Fruit fly (Drosophila melanogaster) whole organism: ENCODE measurements around the gene ttm3.

ENCODE experiments used
- CG8478 ChIP-seq: fragments of >200 bp; optimal IDR thresholded peaks from 2 replicates; lab custom pipeline; 2018; ENCODE audit warnings: inconsistent platforms
- Dll ChIP-seq: fragments of >200 bp; optimal IDR thresholded peaks from 2 replicates; lab custom pipeline; 2017
- EcR ChIP-seq, 2 experiments: fragments of >200 bp; optimal IDR thresholded peaks; 2 replicates each; lab custom pipeline; 2017; ENCODE audit warnings: missing biosample characterization in 2 of 2, missing genetic modification characterization in 2 of 2, missing genetic modification reagents in 2 of 2
- pan ChIP-seq: fragments of >200 bp; optimal IDR thresholded peaks from 2 replicates; lab custom pipeline; 2017
- psq ChIP-seq: fragments of >200 bp; optimal IDR thresholded peaks from 2 replicates; lab custom pipeline; 2017
- usp ChIP-seq: fragments of >200 bp; optimal IDR thresholded peaks from 2 replicates; lab custom pipeline; 2017; ENCODE audit warnings: missing biosample characterization, missing genetic modification characterization, mixed read lengths

The ttm3 gene

dm6 chr2L:22079332-22079731 lies at the start of gene ttm3:
Gene ttm3 (plus strand): TSS chr2L:22079632.
- TF ChIP-seq EcR (GFP tag; optimal IDR thresholded peaks at IDR 0.05; lab: Kevin White, UChicago) (no peak), pan (lab: Kevin White, UChicago) (no peak), usp (no peak), Dll (lab: Kevin White, UChicago) (no peak), psq (lab: Kevin White, UChicago) (no peak), CG8478 (lab: Kevin White, UChicago) (no peak)

dm6 chr2L:22036877-22037276 lies 42.6 kb upstream of the ttm3 start:
- TF ChIP-seq usp (no peak), CG8478 (lab: Kevin White, UChicago) (no peak), Dll (lab: Kevin White, UChicago) (no peak), EcR (GFP tag; optimal IDR thresholded peaks at IDR 0.05; lab: Kevin White, UChicago) (no peak), psq (lab: Kevin White, UChicago) (no peak), pan (lab: Kevin White, UChicago) (no peak)

- TF ChIP-seq EcR (GFP tag; optimal IDR thresholded peaks at IDR 0.05; lab: Kevin White, UChicago) (no peak), usp (no peak), Dll (lab: Kevin White, UChicago) (no peak), pan (lab: Kevin White, UChicago) (no peak), CG8478 (lab: Kevin White, UChicago) (no peak), psq (lab: Kevin White, UChicago) (no peak)
Measured at dm6 chr2L:22037560-22037959, 41.9 kb upstream of the ttm3 start, which contains the start of gene Grl40a. Gene Grl40a (plus strand): TSS chr2L:22037860.

dm6 chr2L:22043777-22044176 lies 35.7 kb upstream of the ttm3 start, which contains the start of gene CG31601:
Gene CG31601 (minus strand): TSS chr2L:22043877.
- no peak for TF ChIP-seq psq (lab: Kevin White, UChicago)
- no peak for TF ChIP-seq usp
- TF ChIP-seq Dll (lab: Kevin White, UChicago) = no peak
- TF ChIP-seq CG8478 (lab: Kevin White, UChicago) = no peak
- no peak for TF ChIP-seq EcR (GFP tag; optimal IDR thresholded peaks at IDR 0.05; lab: Kevin White, UChicago)
- TF ChIP-seq pan (lab: Kevin White, UChicago) = no peak

DNA sequence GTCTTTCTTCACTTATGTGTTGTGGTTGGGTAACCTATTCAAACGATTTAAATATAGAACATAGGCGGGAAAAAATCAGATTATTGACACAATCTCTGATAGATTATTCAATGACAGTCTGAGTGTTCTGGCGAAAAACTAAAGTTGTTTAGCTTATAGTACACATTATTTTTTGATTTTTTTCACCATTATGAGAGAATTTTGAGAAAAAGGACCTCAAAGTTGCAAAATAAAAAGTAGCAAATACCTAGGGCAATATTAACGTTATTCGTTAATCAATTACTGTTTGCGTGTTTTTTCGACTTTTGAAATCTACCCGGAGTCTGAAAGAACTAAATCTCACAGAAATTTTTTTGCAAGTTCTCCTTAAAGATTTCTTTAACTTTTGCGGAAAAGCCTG lies 25.2 kb upstream of the ttm3 start, which contains the start of gene CG34173:
Gene CG34173 (minus strand): TSS at position 101 of the 400 bp plus-strand sequence.
- TF ChIP-seq psq (lab: Kevin White, UChicago) (no peak), pan (lab: Kevin White, UChicago) (no peak)

dm6 chr2L:22059852-22060251 lies 19.6 kb upstream of the ttm3 start:
- no peak for TF ChIP-seq Dll (lab: Kevin White, UChicago)

dm6 chr2L:22065243-22065642 lies 14.2 kb upstream of the ttm3 start, which contains the start of gene CG42597:
Gene CG42597 (minus strand): TSS chr2L:22065343.
- TF ChIP-seq psq (lab: Kevin White, UChicago) = no peak
- no peak for TF ChIP-seq Dll (lab: Kevin White, UChicago)
- no peak for TF ChIP-seq EcR (GFP tag; optimal IDR thresholded peaks at IDR 0.05; lab: Kevin White, UChicago)
- TF ChIP-seq usp = no peak
- no peak for TF ChIP-seq CG8478 (lab: Kevin White, UChicago)
- TF ChIP-seq pan (lab: Kevin White, UChicago) = no peak

- TF ChIP-seq Dll (lab: Kevin White, UChicago) (no peak), usp (no peak), EcR (GFP tag; optimal IDR thresholded peaks at IDR 0.05; lab: Kevin White, UChicago) (no peak), psq (lab: Kevin White, UChicago) (no peak), pan (lab: Kevin White, UChicago) (no peak)
Measured at dm6 chr2L:22070844-22071243, 8.6 kb upstream of the ttm3 start, which contains the start of gene tplus3a. Gene tplus3a (plus strand): TSS chr2L:22071144.

DNA sequence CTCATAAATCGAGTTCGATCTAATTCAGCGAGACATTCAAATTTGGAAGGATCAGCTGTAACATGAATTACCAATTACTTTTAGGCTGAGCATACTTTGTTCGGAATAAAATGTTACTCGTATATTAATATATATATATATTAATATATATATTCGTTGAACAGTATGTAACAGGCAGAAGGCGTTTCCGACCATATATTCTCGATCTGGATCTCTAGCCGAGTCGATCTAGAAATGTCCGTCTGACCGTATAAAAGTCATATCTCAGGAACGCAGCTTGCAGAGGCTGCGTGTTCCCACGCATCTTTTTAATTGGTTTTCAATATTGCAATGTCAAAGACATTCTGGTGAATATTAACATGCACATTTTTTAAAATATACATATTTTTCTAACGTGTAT lies 24.9 kb downstream of the ttm3 start, which contains the start of gene tplus3b:
Gene tplus3b (minus strand): TSS at position 101 of the 400 bp plus-strand sequence.
- TF ChIP-seq EcR (GFP tag; optimal IDR thresholded peaks at IDR 0.05; lab: Kevin White, UChicago) (no peak), psq (lab: Kevin White, UChicago) (no peak), usp (no peak), pan (lab: Kevin White, UChicago) (no peak), CG8478 (lab: Kevin White, UChicago) (no peak), Dll (lab: Kevin White, UChicago) (no peak)

- no peak for TF ChIP-seq CG8478 (lab: Kevin White, UChicago)
- no peak for TF ChIP-seq Dll (lab: Kevin White, UChicago)
- no peak for TF ChIP-seq pan (lab: Kevin White, UChicago)
- TF ChIP-seq psq (lab: Kevin White, UChicago) = no peak
- no peak for TF ChIP-seq EcR (GFP tag; optimal IDR thresholded peaks at IDR 0.05; lab: Kevin White, UChicago)
- no peak for TF ChIP-seq usp
Measured at dm6 chr2L:22105412-22105811, 26.0 kb downstream of the ttm3 start, which contains the start of gene CG15219. Gene CG15219 (minus strand): TSS chr2L:22105512.

DNA sequence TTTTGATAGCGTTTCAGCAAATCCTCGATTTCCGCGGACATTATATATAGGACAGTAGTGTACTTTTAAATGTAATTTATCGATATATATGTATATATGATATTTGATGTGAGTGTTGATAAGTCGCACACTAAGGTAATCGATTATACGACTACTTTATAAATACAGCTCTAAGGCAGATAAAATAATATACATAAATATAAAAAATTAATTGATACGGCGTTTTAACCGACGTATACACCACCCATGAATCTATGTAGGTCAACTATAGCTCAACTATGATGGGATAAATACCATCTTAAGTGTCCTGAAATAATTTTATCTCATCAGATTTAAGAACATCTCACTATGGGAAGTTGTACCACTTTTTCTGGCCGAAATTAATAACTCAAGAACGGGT lies 27.8 kb downstream of the ttm3 start, which contains the start of gene CG10834:
Gene CG10834 (minus strand): TSS at position 101 of the 400 bp plus-strand sequence.
- no peak for TF ChIP-seq pan (lab: Kevin White, UChicago)
- TF ChIP-seq Dll (lab: Kevin White, UChicago) = no peak
- TF ChIP-seq usp = no peak
- no peak for TF ChIP-seq psq (lab: Kevin White, UChicago)
- TF ChIP-seq EcR (GFP tag; optimal IDR thresholded peaks at IDR 0.05; lab: Kevin White, UChicago) = no peak
- no peak for TF ChIP-seq CG8478 (lab: Kevin White, UChicago)

DNA sequence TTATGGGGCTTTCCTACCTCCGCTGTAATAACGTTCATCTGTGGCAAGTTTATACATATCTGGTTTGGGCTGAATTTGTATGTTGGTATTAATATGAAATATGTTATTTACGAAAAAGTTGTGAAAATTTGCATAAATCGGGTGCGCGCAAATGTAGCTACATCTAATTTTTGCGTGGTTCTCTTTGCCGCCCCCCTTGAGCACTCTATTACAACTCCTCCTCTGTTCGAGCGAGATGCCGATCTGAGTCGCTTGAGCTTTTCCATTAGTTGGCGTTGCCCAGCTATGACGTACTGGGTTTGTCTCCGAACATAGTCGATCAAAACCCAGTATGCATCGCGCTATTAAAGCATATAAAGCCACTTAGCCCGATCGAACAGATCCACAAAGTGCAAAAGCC lies 29.2 kb downstream of the ttm3 start, which contains the start of gene CG6675:
Gene CG6675 (plus strand): TSS at position 301 of the 400 bp plus-strand sequence.
- TF ChIP-seq psq (lab: Kevin White, UChicago) = no peak
- TF ChIP-seq EcR (GFP tag; optimal IDR thresholded peaks at IDR 0.05; lab: Kevin White, UChicago) = no peak
- no peak for TF ChIP-seq CG8478 (lab: Kevin White, UChicago)
- TF ChIP-seq usp = no peak
- TF ChIP-seq Dll (lab: Kevin White, UChicago) = no peak
- no peak for TF ChIP-seq pan (lab: Kevin White, UChicago)
